Fruit fly (Drosophila melanogaster) whole organism, prepupa: ENCODE results near the gene Setx.
A peak's percentile ranks its signal among the peaks of the same experiment; 100 is the strongest.

ENCODE experiments used
- Blimp-1 ChIP-seq: fragments of 200-800 bp; sonication (Bioruptor generic); optimal IDR thresholded peaks from 3 replicates; lab custom pipeline; 2017; ENCODE audit warnings: missing biosample characterization, missing genetic modification characterization, mild to moderate bottlenecking, moderate library complexity, missing genetic modification reagents
- CG10631 ChIP-seq: fragments of 200-800 bp; sonication (Bioruptor generic); optimal IDR thresholded peaks from 2 replicates; lab custom pipeline; 2016; ENCODE audit warnings: missing biosample characterization, missing genetic modification characterization
- CG11294 ChIP-seq: fragments of 200-800 bp; sonication (Bioruptor generic); IDR thresholded peaks from 2 replicates; pipeline ENCODE4 v1.3.6; 2022; ENCODE audit warnings: missing biosample characterization, missing genetic modification characterization
- CG11762 ChIP-seq: fragments of 200-800 bp; sonication (Bioruptor generic); optimal IDR thresholded peaks from 3 replicates; lab custom pipeline; 2016; ENCODE audit warnings: missing biosample characterization, missing genetic modification characterization; ENCODE audit not compliant: insufficient read depth
- CG11902 ChIP-seq: fragments of 200-800 bp; sonication (Bioruptor generic); optimal IDR thresholded peaks from 3 replicates; lab custom pipeline; 2016; ENCODE audit warnings: missing biosample characterization, missing genetic modification characterization
- CG1621 ChIP-seq: fragments of 200-800 bp; sonication (Bioruptor generic); optimal IDR thresholded peaks from 3 replicates; lab custom pipeline; 2018; ENCODE audit warnings: missing biosample characterization, mild to moderate bottlenecking, missing genetic modification characterization
- CG16779 ChIP-seq: fragments of 200-800 bp; sonication (Bioruptor generic); optimal IDR thresholded peaks from 3 replicates; lab custom pipeline; 2017; ENCODE audit warnings: missing biosample characterization, mild to moderate bottlenecking, missing genetic modification characterization
- CG3032 ChIP-seq: fragments of 200-800 bp; optimal IDR thresholded peaks from 2 replicates; lab custom pipeline; 2019; ENCODE audit warnings: missing biosample characterization, mild to moderate bottlenecking, missing genetic modification characterization, moderate library complexity
- CG31627 ChIP-seq: fragments of 200-800 bp; sonication (Bioruptor generic); optimal IDR thresholded peaks from 3 replicates; lab custom pipeline; 2016; ENCODE audit warnings: missing biosample characterization, missing genetic modification characterization
- CG34406 ChIP-seq: fragments of 200-800 bp; sonication (Bioruptor generic); optimal IDR thresholded peaks from 3 replicates; lab custom pipeline; 2016; ENCODE audit warnings: missing biosample characterization, missing genetic modification characterization
- CG3919 ChIP-seq: fragments of 200-800 bp; sonication (Bioruptor generic); optimal IDR thresholded peaks from 3 replicates; lab custom pipeline; 2016; ENCODE audit warnings: missing biosample characterization, missing genetic modification characterization
- CG4318 ChIP-seq: fragments of 200-800 bp; sonication (Bioruptor generic); optimal IDR thresholded peaks from 3 replicates; lab custom pipeline; 2017; ENCODE audit warnings: missing biosample characterization, mild to moderate bottlenecking, missing genetic modification characterization
- CG6163 ChIP-seq: fragments of 200-800 bp; sonication (Bioruptor generic); IDR thresholded peaks from 3 replicates; pipeline ENCODE4 v1.3.6; 2022; ENCODE audit warnings: missing biosample characterization, missing genetic modification characterization
- CG6792 ChIP-seq: fragments of 200-800 bp; sonication (Bioruptor generic); optimal IDR thresholded peaks from 3 replicates; lab custom pipeline; 2016; ENCODE audit warnings: missing biosample characterization, missing genetic modification characterization
- CG6808 ChIP-seq: fragments of 200-800 bp; sonication (Bioruptor generic); optimal IDR thresholded peaks from 3 replicates; lab custom pipeline; 2017; ENCODE audit warnings: missing biosample characterization, missing genetic modification characterization, mild to moderate bottlenecking, moderate library complexity, missing genetic modification reagents
- CG8119 ChIP-seq: fragments of 200-800 bp; sonication (Bioruptor generic); IDR thresholded peaks from 3 replicates; pipeline ENCODE4 v1.3.6; 2022; ENCODE audit warnings: missing biosample characterization, missing genetic modification characterization
- CG8319 ChIP-seq: fragments of 200-800 bp; sonication (Bioruptor generic); optimal IDR thresholded peaks from 3 replicates; lab custom pipeline; 2016; ENCODE audit warnings: missing biosample characterization, missing genetic modification characterization
- CG8632 ChIP-seq: fragments of 200-800 bp; sonication (Bioruptor generic); optimal IDR thresholded peaks from 3 replicates; lab custom pipeline; 2016; ENCODE audit warnings: missing biosample characterization, missing genetic modification characterization
- Eip75B ChIP-seq: fragments of 200-800 bp; sonication (Bioruptor generic); optimal IDR thresholded peaks from 3 replicates; lab custom pipeline; 2016; ENCODE audit warnings: missing biosample characterization, missing genetic modification characterization
- Eip78C ChIP-seq: fragments of 200-800 bp; sonication (Bioruptor generic); peaks from one replicate; lab custom pipeline; 2016; ENCODE audit warnings: missing biosample characterization, missing genetic modification characterization
- Eip93F ChIP-seq: fragments of 200-800 bp; sonication (Bioruptor generic); optimal IDR thresholded peaks from 2 replicates; lab custom pipeline; 2016; ENCODE audit warnings: missing biosample characterization, mild to moderate bottlenecking, missing genetic modification characterization
- Ets21C ChIP-seq: fragments of 200-800 bp; sonication (Bioruptor generic); optimal IDR thresholded peaks from 3 replicates; lab custom pipeline; 2016; ENCODE audit warnings: missing biosample characterization, missing genetic modification characterization
- Ets96B ChIP-seq: fragments of 200-800 bp; optimal IDR thresholded peaks from 2 replicates; lab custom pipeline; 2019; ENCODE audit warnings: missing biosample characterization, mild to moderate bottlenecking, missing genetic modification characterization, moderate library complexity
- Gug ChIP-seq: fragments of 200-800 bp; sonication (Bioruptor generic); IDR thresholded peaks from 2 replicates; pipeline ENCODE4 v1.3.6; 2022; ENCODE audit warnings: missing biosample characterization, missing genetic modification characterization
- Hr38 ChIP-seq: sonication (Bioruptor generic); optimal IDR thresholded peaks from 2 replicates; lab custom pipeline; 2016; ENCODE audit warnings: missing biosample characterization, missing genetic modification characterization
- Hr39 ChIP-seq: fragments of 200-800 bp; sonication (Bioruptor generic); optimal IDR thresholded peaks from 2 replicates; lab custom pipeline; 2016; ENCODE audit warnings: missing biosample characterization, missing genetic modification characterization
- Hr4 ChIP-seq: fragments of 200-800 bp; sonication (Bioruptor generic); optimal IDR thresholded peaks from 3 replicates; lab custom pipeline; 2016; ENCODE audit warnings: missing biosample characterization, missing genetic modification characterization
- Lpt ChIP-seq: fragments of 200-800 bp; sonication (Bioruptor generic); optimal IDR thresholded peaks from 3 replicates; lab custom pipeline; 2016; ENCODE audit warnings: missing biosample characterization, missing genetic modification characterization
- Met ChIP-seq: fragments of 200-800 bp; sonication (Bioruptor generic); optimal IDR thresholded peaks from 3 replicates; lab custom pipeline; 2016; ENCODE audit warnings: missing biosample characterization, missing genetic modification characterization
- OdsH ChIP-seq: fragments of 200-800 bp; sonication (Bioruptor generic); optimal IDR thresholded peaks from 3 replicates; lab custom pipeline; 2016; ENCODE audit warnings: missing biosample characterization, missing genetic modification characterization
- Smox ChIP-seq: fragments of 200-800 bp; sonication (Bioruptor generic); optimal IDR thresholded peaks from 3 replicates; lab custom pipeline; 2016; ENCODE audit warnings: missing biosample characterization, missing genetic modification characterization
- Sox102F ChIP-seq: fragments of 200-800 bp; sonication (Bioruptor generic); optimal IDR thresholded peaks from 2 replicates; lab custom pipeline; 2016; ENCODE audit warnings: missing biosample characterization, mild to moderate bottlenecking, missing genetic modification characterization
- Sox14 ChIP-seq: fragments of 200-800 bp; sonication (Bioruptor generic); optimal IDR thresholded peaks from 3 replicates; lab custom pipeline; 2016; ENCODE audit warnings: missing biosample characterization, missing genetic modification characterization
- Sox15 ChIP-seq: fragments of 200-800 bp; sonication (Bioruptor generic); optimal IDR thresholded peaks from 3 replicates; lab custom pipeline; 2016; ENCODE audit warnings: missing biosample characterization, missing genetic modification characterization
- achi ChIP-seq: fragments of 200-800 bp; sonication (Bioruptor generic); optimal IDR thresholded peaks from 3 replicates; lab custom pipeline; 2016; ENCODE audit warnings: missing biosample characterization, missing genetic modification characterization
- acj6 ChIP-seq: fragments of 200-800 bp; sonication (Bioruptor generic); optimal IDR thresholded peaks from 3 replicates; lab custom pipeline; 2016; ENCODE audit warnings: missing biosample characterization, missing genetic modification characterization
- cyc ChIP-seq: fragments of 200-800 bp; sonication (Bioruptor generic); optimal IDR thresholded peaks from 3 replicates; lab custom pipeline; 2016; ENCODE audit warnings: missing biosample characterization, missing genetic modification characterization
- dac ChIP-seq: fragments of 200-800 bp; sonication (Bioruptor generic); optimal IDR thresholded peaks from 2 replicates; lab custom pipeline; 2017; ENCODE audit warnings: missing biosample characterization, mild to moderate bottlenecking, missing genetic modification characterization
- dsx ChIP-seq: fragments of 200-800 bp; optimal IDR thresholded peaks from 3 replicates; lab custom pipeline; 2019; ENCODE audit warnings: missing biosample characterization, mild to moderate bottlenecking, missing genetic modification characterization, moderate library complexity; ENCODE audit not compliant: poor library complexity, severe bottlenecking
- eg ChIP-seq: fragments of 200-800 bp; sonication (Bioruptor generic); IDR thresholded peaks from 3 replicates; pipeline ENCODE4 v1.3.6; 2022; ENCODE audit warnings: missing biosample characterization, missing genetic modification characterization
- esn ChIP-seq: fragments of 200-800 bp; sonication (Bioruptor generic); optimal IDR thresholded peaks from 2 replicates; lab custom pipeline; 2016; ENCODE audit warnings: missing biosample characterization, mild to moderate bottlenecking, missing genetic modification characterization, moderate library complexity
- fd59A ChIP-seq: fragments of 200-800 bp; sonication (Bioruptor generic); optimal IDR thresholded peaks from 2 replicates; lab custom pipeline; 2017; ENCODE audit warnings: missing biosample characterization, mild to moderate bottlenecking, missing genetic modification characterization, missing genetic modification reagents
- fd85E ChIP-seq: fragments of 200-800 bp; sonication (Bioruptor generic); optimal IDR thresholded peaks from 3 replicates; lab custom pipeline; 2016; ENCODE audit warnings: missing biosample characterization, missing genetic modification characterization
- fkh ChIP-seq: fragments of 200-800 bp; sonication (Bioruptor generic); optimal IDR thresholded peaks from 3 replicates; lab custom pipeline; 2017; ENCODE audit warnings: missing biosample characterization, mild to moderate bottlenecking, missing genetic modification characterization, moderate library complexity
- lz ChIP-seq: fragments of 200-800 bp; sonication (Bioruptor generic); optimal IDR thresholded peaks from 3 replicates; lab custom pipeline; 2016; ENCODE audit warnings: missing biosample characterization, missing genetic modification characterization
- net ChIP-seq: fragments of 200-800 bp; sonication (Bioruptor generic); optimal IDR thresholded peaks from 3 replicates; lab custom pipeline; 2016; ENCODE audit warnings: missing biosample characterization, missing genetic modification characterization
- salr ChIP-seq, 2 experiments: fragments of 200-800 bp; sonication (Bioruptor generic); optimal IDR thresholded peaks; 3 replicates each; lab custom pipeline; 2016 to 2018; ENCODE audit warnings: missing biosample characterization in 2 of 2, missing genetic modification characterization in 2 of 2, mild to moderate bottlenecking in 1 of 2
- spab ChIP-seq: fragments of 200-800 bp; sonication (Bioruptor generic); optimal IDR thresholded peaks from 2 replicates; lab custom pipeline; 2017; ENCODE audit warnings: missing biosample characterization, mild to moderate bottlenecking, missing genetic modification characterization, missing genetic modification reagents
- ss ChIP-seq, 2 experiments: fragments of 200-800 bp; sonication (Bioruptor generic); optimal IDR thresholded peaks; 2 replicates in 1 of 2; 3 replicates in 1 of 2; lab custom pipeline; 2017 to 2018; ENCODE audit warnings: mild to moderate bottlenecking in 2 of 2, missing biosample characterization in 2 of 2, missing genetic modification characterization in 2 of 2, moderate library complexity in 1 of 2
- svp ChIP-seq: fragments of 200-800 bp; sonication (Bioruptor generic); peaks from one replicate; lab custom pipeline; 2016; ENCODE audit warnings: missing biosample characterization, missing genetic modification characterization
- topi ChIP-seq: fragments of 200-800 bp; sonication (Bioruptor generic); optimal IDR thresholded peaks from 3 replicates; lab custom pipeline; 2016; ENCODE audit warnings: missing biosample characterization, missing genetic modification characterization
- vri ChIP-seq: fragments of 200-800 bp; sonication (Bioruptor generic); optimal IDR thresholded peaks from 3 replicates; lab custom pipeline; 2016; ENCODE audit warnings: missing biosample characterization, mild to moderate bottlenecking, missing genetic modification characterization

The Setx gene

dm6 chr3L:8137448-8137906, at the start of gene Setx, which contains the start of gene mus301:
TSS of gene Setx (minus strand) at chr3L:8137498.
TSS of gene mus301 (plus strand) at chr3L:8137808.
- no peak for TF ChIP-seq Sox102F (GFP tag; lab: Kevin White, UChicago)
- TF ChIP-seq CG8319 (GFP tag; lab: Kevin White, UChicago), result peak; percentile 47
- TF ChIP-seq fkh (GFP tag; lab: Kevin White, UChicago), result no peak
- TF ChIP-seq vri, result no peak
- peak; percentile 61 for TF ChIP-seq CG11902 (GFP tag; lab: Kevin White, UChicago)
- TF ChIP-seq eg (GFP tag; lab: Robert Waterston, UW), result no peak; the same call in 2 of the 3 replicates
- no peak for TF ChIP-seq Sox14 (GFP tag; lab: Kevin White, UChicago)
- TF ChIP-seq Smox (GFP tag; lab: Kevin White, UChicago), result no peak
- no peak for TF ChIP-seq dsx (GFP tag; lab: Kevin White, UChicago)
- TF ChIP-seq Blimp-1, result peak; percentile 31
- TF ChIP-seq CG6808, result no peak
- no peak; the same call in 2 of the 3 replicates for TF ChIP-seq CG6163 (GFP tag; lab: Robert Waterston, UW)
- TF ChIP-seq OdsH (GFP tag; lab: Kevin White, UChicago), result no peak
- TF ChIP-seq CG11294 (GFP tag; lab: Robert Waterston, UW), result no peak; the same call in 1 of the 2 replicates
- TF ChIP-seq salr (GFP tag; optimal IDR thresholded peaks at IDR 0.05; lab: Kevin White, UChicago), result peak in 1 of 2 experiments; percentile 3
- no peak for TF ChIP-seq net (GFP tag; lab: Kevin White, UChicago)
- peak; percentile 64 for TF ChIP-seq CG34406 (GFP tag; lab: Kevin White, UChicago)
- TF ChIP-seq CG8632 (GFP tag; lab: Kevin White, UChicago), result no peak
- no peak for TF ChIP-seq CG1621 (tag; lab: Kevin White, UChicago)
- TF ChIP-seq cyc (GFP tag; lab: Kevin White, UChicago), result peak; percentile 83
- no peak for TF ChIP-seq CG4318
- no peak for TF ChIP-seq Ets96B (tag; lab: Kevin White, UChicago)
- no peak for TF ChIP-seq spab
- TF ChIP-seq lz, result peak; percentile 84
- TF ChIP-seq Eip75B (GFP tag; lab: Kevin White, UChicago), result no peak
- peak; percentile 84 for TF ChIP-seq Hr39
- peak; percentile 26 for TF ChIP-seq fd59A (GFP tag; lab: Kevin White, UChicago)
- TF ChIP-seq Lpt, result no peak
- peak; percentile 81 for TF ChIP-seq CG10631
- peak; percentile 92 for TF ChIP-seq Eip78C
- TF ChIP-seq Hr4 (GFP tag; lab: Kevin White, UChicago), result no peak
- peak; percentile 86 for TF ChIP-seq esn
- TF ChIP-seq fd85E (GFP tag; lab: Kevin White, UChicago), result peak; percentile 51
- TF ChIP-seq topi (GFP tag; lab: Kevin White, UChicago), result no peak
- TF ChIP-seq CG6792 (GFP tag; lab: Kevin White, UChicago), result peak; percentile 67
- no peak for TF ChIP-seq ss (GFP tag; optimal IDR thresholded peaks at IDR 0.05; lab: Kevin White, UChicago)
- TF ChIP-seq CG16779 (tag; lab: Kevin White, UChicago), result no peak
- TF ChIP-seq acj6 (GFP tag; lab: Kevin White, UChicago), result peak; percentile 81
- TF ChIP-seq dac (GFP tag; lab: Kevin White, UChicago), result no peak
- TF ChIP-seq CG11762 (GFP tag; lab: Kevin White, UChicago), result peak; percentile 36
- no peak for TF ChIP-seq CG3919
- TF ChIP-seq CG8119, result 0 out of 3 replicates have a peak, but pooled peaks have one; percentile 12
- TF ChIP-seq Sox15 (GFP tag; lab: Kevin White, UChicago), result peak; percentile 70
- TF ChIP-seq Ets21C (GFP tag; lab: Kevin White, UChicago), result peak; percentile 75
- no peak for TF ChIP-seq Eip93F (GFP tag; lab: Kevin White, UChicago)
- peak; percentile 81 for TF ChIP-seq CG3032 (tag; lab: Kevin White, UChicago)
- TF ChIP-seq CG31627, result peak; percentile 88
- no peak for TF ChIP-seq achi (GFP tag; lab: Kevin White, UChicago)
- TF ChIP-seq svp (GFP tag; lab: Kevin White, UChicago), result no peak
- peak; percentile 64 for TF ChIP-seq Gug (GFP tag; lab: Robert Waterston, UW)
- no peak for TF ChIP-seq Hr38 (GFP tag; lab: Kevin White, UChicago)
- no peak for TF ChIP-seq Met
